Fruit fly (Drosophila melanogaster) whole organism, embryonic: ENCODE measurements around the gene CG5828.

Experiments used
- Atf6 ChIP-seq: fragments of 200-800 bp; sonication (Bioruptor generic); IDR thresholded peaks from 2 replicates; pipeline ENCODE4 v1.3.6; 2022; ENCODE audit warnings: missing biosample characterization, missing genetic modification characterization
- Bgb ChIP-seq: fragments of 200-800 bp; sonication (Bioruptor generic); IDR thresholded peaks from 2 replicates; pipeline ENCODE4 v1.3.6; 2022; ENCODE audit warnings: missing biosample characterization, missing genetic modification characterization; ENCODE audit not compliant: partially characterized antibody
- BtbVII ChIP-seq: fragments of 200-800 bp; sonication (Bioruptor generic); optimal IDR thresholded peaks from 3 replicates; lab custom pipeline; 2017; ENCODE audit warnings: missing biosample characterization, mild to moderate bottlenecking, missing genetic modification characterization
- CG1024 ChIP-seq: fragments of 200-800 bp; sonication (Bioruptor generic); IDR thresholded peaks from 2 replicates; pipeline ENCODE4 v1.3.6; 2022; ENCODE audit warnings: missing biosample characterization, missing genetic modification characterization
- CG10654 ChIP-seq: fragments of 200-800 bp; sonication (Bioruptor generic); optimal IDR thresholded peaks from 2 replicates; lab custom pipeline; 2016; ENCODE audit warnings: missing biosample characterization, missing genetic modification characterization
- CG12391 ChIP-seq: fragments of 200-800 bp; sonication (Bioruptor generic); optimal IDR thresholded peaks from 3 replicates; lab custom pipeline; 2018; ENCODE audit warnings: missing biosample characterization, mild to moderate bottlenecking, missing genetic modification characterization, moderate library complexity
- CG12659 ChIP-seq: fragments of 200-800 bp; sonication (Bioruptor generic); optimal IDR thresholded peaks from 3 replicates; lab custom pipeline; 2017; ENCODE audit warnings: mild to moderate bottlenecking, missing biosample characterization, missing genetic modification reagents, missing genetic modification characterization
- CG13894 ChIP-seq: fragments of 200-800 bp; sonication (Bioruptor generic); optimal IDR thresholded peaks from 3 replicates; lab custom pipeline; 2018; ENCODE audit warnings: missing biosample characterization, mild to moderate bottlenecking, missing genetic modification characterization, moderate library complexity
- CG15011 ChIP-seq: fragments of 200-800 bp; sonication (Bioruptor generic); optimal IDR thresholded peaks from 3 replicates; lab custom pipeline; 2018; ENCODE audit warnings: missing biosample characterization, mild to moderate bottlenecking, missing genetic modification characterization
- CG1603 ChIP-seq: fragments of 200-800 bp; sonication (Bioruptor generic); optimal IDR thresholded peaks from 2 replicates; lab custom pipeline; 2019; ENCODE audit warnings: missing biosample characterization, mild to moderate bottlenecking, missing genetic modification characterization, moderate library complexity
- CG16815 ChIP-seq: fragments of 200-800 bp; sonication (Bioruptor generic); optimal IDR thresholded peaks from 3 replicates; lab custom pipeline; 2017; ENCODE audit warnings: missing biosample characterization, mild to moderate bottlenecking, missing genetic modification characterization
- CG2712 ChIP-seq: fragments of 200-800 bp; optimal IDR thresholded peaks from 3 replicates; lab custom pipeline; 2019; ENCODE audit warnings: missing biosample characterization, mild to moderate bottlenecking, missing genetic modification characterization, moderate library complexity
- CG30020 ChIP-seq: fragments of 200-800 bp; optimal IDR thresholded peaks from 2 replicates; lab custom pipeline; 2019; ENCODE audit warnings: missing biosample characterization, mild to moderate bottlenecking, missing genetic modification characterization, moderate library complexity
- CG31224 ChIP-seq: fragments of 200-800 bp; sonication (Bioruptor generic); IDR thresholded peaks from 2 replicates; pipeline ENCODE4 v1.3.6; 2022; ENCODE audit warnings: missing biosample characterization, missing genetic modification characterization
- CG43689 ChIP-seq: fragments of 200-800 bp; sonication (Bioruptor generic); IDR thresholded peaks from 2 replicates; pipeline ENCODE4 v1.3.6; 2022; ENCODE audit warnings: missing biosample characterization, missing genetic modification characterization
- CG4707 ChIP-seq: fragments of 200-800 bp; sonication (Bioruptor generic); optimal IDR thresholded peaks from 2 replicates; lab custom pipeline; 2018; ENCODE audit warnings: missing biosample characterization, mild to moderate bottlenecking, missing genetic modification characterization, moderate library complexity
- CG7372 ChIP-seq: fragments of 200-800 bp; sonication (Bioruptor generic); IDR thresholded peaks from 2 replicates; pipeline ENCODE4 v1.3.6; 2022; ENCODE audit warnings: missing biosample characterization, missing genetic modification characterization
- CG8388 ChIP-seq: fragments of 200-800 bp; sonication (Bioruptor generic); optimal IDR thresholded peaks from 2 replicates; lab custom pipeline; 2019; ENCODE audit warnings: missing biosample characterization, mild to moderate bottlenecking, missing genetic modification characterization, moderate library complexity
- CG9437 ChIP-seq: fragments of 200-800 bp; sonication (Bioruptor generic); optimal IDR thresholded peaks from 2 replicates; lab custom pipeline; 2018; ENCODE audit warnings: missing biosample characterization, mild to moderate bottlenecking, missing genetic modification characterization
- CG9727 ChIP-seq: fragments of 200-800 bp; sonication (Bioruptor generic); optimal IDR thresholded peaks from 3 replicates; lab custom pipeline; 2017; ENCODE audit warnings: missing biosample characterization, mild to moderate bottlenecking, missing genetic modification characterization
- CoRest ChIP-seq: fragments of 200-800 bp; sonication (Bioruptor generic); optimal IDR thresholded peaks from 3 replicates; lab custom pipeline; 2018; ENCODE audit warnings: missing biosample characterization, mild to moderate bottlenecking, missing genetic modification characterization, moderate library complexity
- Dad ChIP-seq: fragments of 200-800 bp; sonication (Bioruptor generic); optimal IDR thresholded peaks from 3 replicates; lab custom pipeline; 2016; ENCODE audit warnings: missing biosample characterization, missing genetic modification characterization
- E2f2 ChIP-seq: fragments of 200-800 bp; sonication (Bioruptor generic); IDR thresholded peaks from 2 replicates; pipeline ENCODE4 v1.3.6; 2022; ENCODE audit warnings: missing biosample characterization, missing genetic modification characterization
- Lim3 ChIP-seq: fragments of 200-800 bp; sonication (Bioruptor generic); IDR thresholded peaks from 2 replicates; pipeline ENCODE4 v1.3.6; 2022; ENCODE audit warnings: missing biosample characterization, missing genetic modification characterization
- Poxn ChIP-seq: fragments of 200-800 bp; sonication (Bioruptor generic); IDR thresholded peaks from 2 replicates; pipeline ENCODE4 v1.3.6; 2022; ENCODE audit warnings: missing biosample characterization, missing genetic modification characterization
- Ravus ChIP-seq: fragments of 200-800 bp; sonication (Bioruptor generic); IDR thresholded peaks from 2 replicates; pipeline ENCODE4 v1.3.6; 2022; ENCODE audit warnings: missing biosample characterization, missing genetic modification characterization
- Side ChIP-seq: fragments of 200-800 bp; sonication (Bioruptor generic); optimal IDR thresholded peaks from 2 replicates; lab custom pipeline; 2016; ENCODE audit warnings: missing biosample characterization, missing genetic modification characterization
- Six4 ChIP-seq: fragments of 200-800 bp; sonication (Bioruptor generic); optimal IDR thresholded peaks from 2 replicates; lab custom pipeline; 2016; ENCODE audit warnings: missing biosample characterization, missing genetic modification characterization
- al ChIP-seq: fragments of 200-800 bp; sonication (Bioruptor generic); IDR thresholded peaks from 2 replicates; pipeline ENCODE4 v1.3.6; 2022; ENCODE audit warnings: missing biosample characterization, missing genetic modification characterization
- aop ChIP-seq: fragments of 200-800 bp; sonication (Bioruptor generic); IDR thresholded peaks from 2 replicates; pipeline ENCODE4 v1.3.6; 2022; ENCODE audit warnings: missing biosample characterization, missing genetic modification characterization
- ara ChIP-seq: fragments of 200-800 bp; sonication (Bioruptor generic); IDR thresholded peaks from 2 replicates; pipeline ENCODE4 v1.3.6; 2022; ENCODE audit warnings: missing biosample characterization, missing genetic modification characterization
- bbx ChIP-seq: fragments of 200-800 bp; sonication (Bioruptor generic); IDR thresholded peaks from 2 replicates; pipeline ENCODE4 v1.3.6; 2022; ENCODE audit warnings: missing biosample characterization, missing genetic modification characterization; ENCODE audit not compliant: partially characterized antibody
- caup ChIP-seq: fragments of 200-800 bp; sonication (Bioruptor generic); optimal IDR thresholded peaks from 3 replicates; lab custom pipeline; 2017; ENCODE audit warnings: missing biosample characterization, mild to moderate bottlenecking, missing genetic modification characterization, moderate library complexity; ENCODE audit not compliant: severe bottlenecking
- dpn ChIP-seq, 2 experiments: fragments of 200-800 bp; sonication (Bioruptor generic); optimal IDR thresholded peaks; 3 replicates each; lab custom pipeline; 2016; ENCODE audit warnings: missing biosample characterization in 2 of 2, missing genetic modification characterization in 2 of 2
- en ChIP-seq: fragments of 200-800 bp; sonication (Bioruptor generic); optimal IDR thresholded peaks from 2 replicates; lab custom pipeline; 2016; ENCODE audit warnings: missing biosample characterization, missing genetic modification characterization
- eyg ChIP-seq: fragments of 200-800 bp; sonication (Bioruptor generic); optimal IDR thresholded peaks from 3 replicates; lab custom pipeline; 2016; ENCODE audit warnings: missing biosample characterization, missing genetic modification characterization
- fd102C ChIP-seq: fragments of 200-800 bp; sonication (Bioruptor generic); optimal IDR thresholded peaks from 2 replicates; lab custom pipeline; 2018; ENCODE audit warnings: missing biosample characterization, mild to moderate bottlenecking, missing genetic modification characterization, moderate library complexity
- fd96Cb ChIP-seq: fragments of 200-800 bp; sonication (Bioruptor generic); optimal IDR thresholded peaks from 2 replicates; lab custom pipeline; 2018; ENCODE audit warnings: missing biosample characterization, mild to moderate bottlenecking, missing genetic modification characterization, moderate library complexity
- fru ChIP-seq: fragments of >200 bp; optimal IDR thresholded peaks from 2 replicates; lab custom pipeline; 2017
- gcm2 ChIP-seq: fragments of 200-800 bp; sonication (Bioruptor generic); optimal IDR thresholded peaks from 2 replicates; lab custom pipeline; 2016; ENCODE audit warnings: missing biosample characterization, missing genetic modification characterization
- insv ChIP-seq, 2 experiments: fragments of 200-800 bp; sonication (Bioruptor generic); optimal IDR thresholded peaks; 3 replicates each; lab custom pipeline; 2016 to 2018; ENCODE audit warnings: missing biosample characterization in 2 of 2, missing genetic modification characterization in 2 of 2
- jing ChIP-seq: fragments of 200-800 bp; sonication (Bioruptor generic); optimal IDR thresholded peaks from 2 replicates; lab custom pipeline; 2018; ENCODE audit warnings: missing biosample characterization, mild to moderate bottlenecking, missing genetic modification characterization
- lmd ChIP-seq: fragments of 200-800 bp; sonication (Bioruptor generic); IDR thresholded peaks from 2 replicates; pipeline ENCODE4 v1.3.6; 2022; ENCODE audit warnings: missing biosample characterization, missing genetic modification characterization
- nau ChIP-seq: fragments of 200-800 bp; sonication (Bioruptor generic); optimal IDR thresholded peaks from 3 replicates; lab custom pipeline; 2017; ENCODE audit warnings: missing biosample characterization, mild to moderate bottlenecking, missing genetic modification characterization, missing genetic modification reagents
- nom ChIP-seq: fragments of 200-800 bp; sonication (Bioruptor generic); optimal IDR thresholded peaks from 2 replicates; lab custom pipeline; 2017; ENCODE audit warnings: missing biosample characterization, missing genetic modification characterization, mild to moderate bottlenecking, moderate library complexity, missing genetic modification reagents
- onecut ChIP-seq: fragments of 200-800 bp; sonication (Bioruptor generic); IDR thresholded peaks from 2 replicates; pipeline ENCODE4 v1.3.6; 2022; ENCODE audit warnings: missing biosample characterization, missing genetic modification characterization
- pum ChIP-seq: fragments of 200-800 bp; sonication (Bioruptor generic); optimal IDR thresholded peaks from 2 replicates; lab custom pipeline; 2016; ENCODE audit warnings: missing biosample characterization, missing genetic modification characterization
- scrt ChIP-seq: fragments of 200-800 bp; sonication (Bioruptor generic); optimal IDR thresholded peaks from 2 replicates; lab custom pipeline; 2018; ENCODE audit warnings: missing biosample characterization, mild to moderate bottlenecking, missing genetic modification characterization, moderate library complexity
- vfl ChIP-seq: fragments of 200-800 bp; sonication (Bioruptor generic); optimal IDR thresholded peaks from 2 replicates; lab custom pipeline; 2016; ENCODE audit warnings: missing biosample characterization, missing genetic modification characterization
- zen2 ChIP-seq: fragments of 200-800 bp; sonication (Bioruptor generic); IDR thresholded peaks from 3 replicates; pipeline ENCODE4 v1.3.6; 2022; ENCODE audit warnings: missing biosample characterization, missing genetic modification characterization; ENCODE audit not compliant: partially characterized antibody

Gene CG5828

DNA sequence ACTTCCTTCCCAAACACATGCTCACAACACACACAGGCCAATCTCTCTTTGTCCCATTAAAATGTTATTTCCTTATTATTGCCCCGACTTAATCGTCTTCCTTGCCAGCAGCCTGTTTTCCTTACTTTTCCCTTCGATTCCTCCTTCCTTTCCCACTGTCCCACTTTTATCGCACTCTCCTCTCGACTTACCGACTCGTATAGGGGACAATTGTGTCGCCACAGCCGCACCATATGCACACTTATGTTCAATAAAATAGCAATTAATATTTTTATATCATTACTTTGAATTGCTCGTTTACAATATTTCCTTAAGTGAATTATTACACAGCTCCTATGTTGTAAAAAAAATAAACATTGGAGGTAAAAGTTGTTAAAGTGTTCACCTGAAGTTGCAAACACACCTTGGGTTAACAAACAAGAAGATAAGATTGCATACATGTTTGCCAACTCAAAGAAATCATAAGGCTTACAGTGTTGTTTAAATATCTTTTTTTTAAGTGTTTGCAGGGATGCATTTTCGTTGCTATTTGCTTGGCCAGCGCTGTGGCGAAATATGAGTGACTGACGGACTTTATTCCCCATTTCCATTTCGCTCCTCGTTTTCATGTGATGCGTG is 6.8 kb upstream of the CG5828 start (continued):
- TF ChIP-seq onecut (GFP tag; lab: Robert Waterston, UW) (peak; percentile 61), CG13894 (tag; lab: Kevin White, UChicago) (peak; percentile 4), eyg (GFP tag; lab: Kevin White, UChicago) (peak; percentile 60), gcm2 (GFP tag; lab: Kevin White, UChicago) (peak; percentile 65), jing (GFP tag; lab: Kevin White, UChicago) (peak; percentile 67), CG9437 (GFP tag; lab: Kevin White, UChicago) (peak; percentile 76), CG1024 (no peak), lmd (peak; percentile 68), zen2 (GFP tag; lab: Robert Waterston, UW) (no peak), vfl (peak; percentile 36), CG12659 (GFP tag; lab: Kevin White, UChicago) (peak; percentile 77), Ravus (peak; percentile 21), Lim3 (GFP tag; lab: Robert Waterston, UW) (no peak), CG16815 (peak; percentile 52), CG30020 (peak; percentile 15), BtbVII (GFP tag; lab: Kevin White, UChicago) (peak; percentile 70), caup (GFP tag; lab: Kevin White, UChicago) (peak; percentile 66), CG31224 (GFP tag; lab: Robert Waterston, UW) (no peak), en (GFP tag; lab: Kevin White, UChicago) (peak; percentile 54), CG43689 (GFP tag; lab: Robert Waterston, UW) (peak; percentile 62; the same call in 1 of the 2 replicates), Dad (peak; percentile 16), Six4 (GFP tag; lab: Kevin White, UChicago) (peak; percentile 66), al (GFP tag; lab: Robert Waterston, UW) (no peak; the same call in 1 of the 2 replicates), CG12391 (tag; lab: Kevin White, UChicago) (peak; percentile 82), nau (GFP tag; lab: Kevin White, UChicago) (peak; percentile 86), Atf6 (peak; percentile 76; the same call in 1 of the 2 replicates), bbx (GFP tag; lab: Robert Waterston, UW) (no peak), CG15011 (GFP tag; lab: Kevin White, UChicago) (peak; percentile 63), CG8388 (GFP tag; lab: Kevin White, UChicago) (peak; percentile 77), E2f2 (GFP tag; lab: Robert Waterston, UW) (peak; percentile 50), Side (GFP tag; lab: Kevin White, UChicago) (peak; percentile 55), aop (no peak), scrt (GFP tag; lab: Kevin White, UChicago) (peak; percentile 68), dpn (GFP tag; optimal IDR thresholded peaks at IDR 0.05; lab: Kevin White, UChicago) (peak; percentile 72 to 74), fd102C (GFP tag; lab: Kevin White, UChicago) (peak; percentile 17), CG1603 (tag; lab: Kevin White, UChicago) (peak; percentile 70), CG10654 (GFP tag; lab: Kevin White, UChicago) (peak; percentile 60), nom (GFP tag; lab: Kevin White, UChicago) (peak; percentile 84), CG2712 (tag; lab: Kevin White, UChicago) (peak; percentile 83), Poxn (no peak), ara (GFP tag; lab: Robert Waterston, UW) (peak; percentile 62; the same call in 1 of the 2 replicates), pum (GFP tag; lab: Kevin White, UChicago) (peak; percentile 55), fd96Cb (tag; lab: Kevin White, UChicago) (peak; percentile 81), CG9727 (peak; percentile 82), insv (GFP tag; optimal IDR thresholded peaks at IDR 0.05; lab: Kevin White, UChicago) (no peak), CoRest (peak; percentile 83), CG4707 (GFP tag; lab: Kevin White, UChicago) (peak; percentile 61), CG7372 (0 out of 2 replicates have a peak, but pooled peaks have one; percentile 46), Bgb (GFP tag; lab: Robert Waterston, UW) (no peak), fru (lab: Kevin White, UChicago) (no peak)
